Worm (Caenorhabditis elegans) whole organism, L4 larva: ENCODE results near the gene F44F4.9.

Experiments used
- aly-2 ChIP-seq: sonication (generic microtip); optimal IDR thresholded peaks from 2 replicates; lab custom pipeline; 2018; ENCODE audit warnings: missing biosample characterization, missing genetic modification characterization
- nhr-102 ChIP-seq: sonication (generic microtip); optimal IDR thresholded peaks from 2 replicates; lab custom pipeline; 2016; ENCODE audit warnings: mild to moderate bottlenecking, missing genetic modification characterization, moderate library complexity, missing compliant biosample characterization
- unc-62 ChIP-seq, 3 experiments: fragments of 150-350 bp in 1 of 3; sonication (generic microtip); optimal IDR thresholded peaks in 2 of 3; peaks in 1 of 3; 1 replicate in 1 of 3; 2 replicates in 2 of 3; lab custom pipeline; 2014 to 2017; ENCODE audit warnings: missing biosample characterization in 3 of 3, missing genetic modification characterization in 3 of 3, missing genetic modification reagents in 3 of 3, missing genotype in 1 of 3
- ztf-7 ChIP-seq: fragments of 150-350 bp; optimal IDR thresholded peaks from 2 replicates; lab custom pipeline; 2014; ENCODE audit warnings: missing biosample characterization, missing genetic modification characterization

DNA sequence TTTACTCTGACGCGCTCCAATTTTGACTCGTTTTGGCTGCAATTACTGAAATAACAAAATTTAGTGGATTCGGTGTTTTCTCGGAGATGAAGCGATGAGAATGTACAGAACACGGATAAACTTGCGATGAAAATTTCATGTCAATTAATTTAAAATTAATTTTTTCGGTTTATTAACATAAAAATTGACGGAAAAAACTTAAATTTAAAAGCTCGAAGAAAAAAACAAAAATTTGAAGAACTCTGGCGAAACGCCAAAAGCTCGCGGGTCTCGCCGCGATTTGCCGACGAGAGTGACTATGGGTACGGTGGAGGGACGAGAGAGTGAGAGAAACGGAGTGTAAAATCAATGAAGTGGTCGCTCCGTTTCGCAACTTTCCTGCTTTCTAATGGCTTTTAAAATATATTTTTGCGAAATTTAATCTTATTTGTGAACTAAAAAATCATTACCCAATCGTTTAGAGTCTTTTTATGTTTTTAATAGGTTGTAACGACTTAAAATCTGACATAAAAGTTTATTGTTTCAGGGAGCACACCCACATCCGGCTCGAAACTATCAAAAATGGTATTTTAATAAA lies 46.9 kb downstream of the F44F4.9 start, which contains the start of the genes gmps-1 and cap-2:
- peak; percentile 96 for TF ChIP-seq nhr-102
- peak; percentile 92 for TF ChIP-seq ztf-7
- TF ChIP-seq aly-2 = no peak
- peak in 1 of 2 experiments; percentile 58 for TF ChIP-seq unc-62 (GFP tag; optimal IDR thresholded peaks at IDR 0.05 in 1 of 2; lab: Kevin White, UChicago)
- TF ChIP-seq unc-62 (tag; optimal IDR thresholded peaks at IDR 0.05; lab: Kevin White, UChicago) = no peak
